Fruit fly (Drosophila melanogaster) whole organism, embryonic: ENCODE results near the gene CG31515.

Source experiments
- ATbp ChIP-seq: fragments of 200-800 bp; sonication (Bioruptor generic); optimal IDR thresholded peaks from 2 replicates; lab custom pipeline; 2017; ENCODE audit warnings: missing biosample characterization, mild to moderate bottlenecking, missing genetic modification characterization, missing genetic modification reagents
- Atf3 ChIP-seq: fragments of 200-800 bp; sonication (Bioruptor generic); optimal IDR thresholded peaks from 3 replicates; lab custom pipeline; 2016; ENCODE audit warnings: missing biosample characterization, missing genetic modification characterization
- CG12744 ChIP-seq: fragments of 200-800 bp; sonication (Bioruptor generic); optimal IDR thresholded peaks from 2 replicates; lab custom pipeline; 2016; ENCODE audit warnings: missing biosample characterization, missing genetic modification characterization
- CG13624 ChIP-seq: fragments of 200-800 bp; sonication (Bioruptor generic); optimal IDR thresholded peaks from 2 replicates; lab custom pipeline; 2016; ENCODE audit warnings: missing biosample characterization, missing genetic modification characterization
- CG17802 ChIP-seq: fragments of 200-800 bp; sonication (Bioruptor generic); optimal IDR thresholded peaks from 2 replicates; lab custom pipeline; 2018; ENCODE audit warnings: missing biosample characterization, mild to moderate bottlenecking, missing genetic modification characterization, moderate library complexity
- CG17829 ChIP-seq: fragments of 200-800 bp; optimal IDR thresholded peaks from 2 replicates; lab custom pipeline; 2019; ENCODE audit warnings: missing biosample characterization, mild to moderate bottlenecking, missing genetic modification characterization, moderate library complexity
- CG34224 ChIP-seq: fragments of 200-800 bp; sonication (Bioruptor generic); IDR thresholded peaks from 3 replicates; pipeline ENCODE4 v1.3.6; 2022; ENCODE audit warnings: missing biosample characterization, missing genetic modification characterization; ENCODE audit not compliant: partially characterized antibody
- CG34376 ChIP-seq: fragments of 200-800 bp; sonication (Bioruptor generic); optimal IDR thresholded peaks from 2 replicates; lab custom pipeline; 2018; ENCODE audit warnings: missing biosample characterization, mild to moderate bottlenecking, missing genetic modification characterization
- CG3847 ChIP-seq: fragments of 200-800 bp; sonication (Bioruptor generic); IDR thresholded peaks from 2 replicates; pipeline ENCODE4 v1.3.6; 2022; ENCODE audit warnings: missing biosample characterization, missing genetic modification characterization
- CG4820 ChIP-seq: fragments of 200-800 bp; sonication (Bioruptor generic); optimal IDR thresholded peaks from 3 replicates; lab custom pipeline; 2016; ENCODE audit warnings: missing biosample characterization, missing genetic modification characterization
- CG4854 ChIP-seq: fragments of 200-800 bp; sonication (Bioruptor generic); optimal IDR thresholded peaks from 2 replicates; lab custom pipeline; 2016; ENCODE audit warnings: missing biosample characterization, missing genetic modification characterization, inconsistent platforms
- CG5953 ChIP-seq: fragments of 200-800 bp; sonication (Bioruptor generic); IDR thresholded peaks from 2 replicates; pipeline ENCODE4 v1.3.6; 2022; ENCODE audit warnings: missing biosample characterization, missing genetic modification characterization
- CG6654 ChIP-seq: fragments of 200-800 bp; sonication (Bioruptor generic); optimal IDR thresholded peaks from 2 replicates; lab custom pipeline; 2017; ENCODE audit warnings: missing biosample characterization, mild to moderate bottlenecking, missing genetic modification characterization
- CG6765 ChIP-seq: fragments of 200-800 bp; sonication (Bioruptor generic); optimal IDR thresholded peaks from 3 replicates; lab custom pipeline; 2017; ENCODE audit warnings: missing biosample characterization, mild to moderate bottlenecking, missing genetic modification characterization
- CG6813 ChIP-seq: fragments of 200-800 bp; sonication (Bioruptor generic); optimal IDR thresholded peaks from 2 replicates; lab custom pipeline; 2017; ENCODE audit warnings: missing biosample characterization, missing genetic modification characterization, mild to moderate bottlenecking, moderate library complexity, missing genetic modification reagents
- CG7372 ChIP-seq: fragments of 200-800 bp; sonication (Bioruptor generic); IDR thresholded peaks from 2 replicates; pipeline ENCODE4 v1.3.6; 2022; ENCODE audit warnings: missing biosample characterization, missing genetic modification characterization
- CG7839 ChIP-seq: fragments of 200-800 bp; sonication (Bioruptor generic); optimal IDR thresholded peaks from 3 replicates; lab custom pipeline; 2018; ENCODE audit warnings: missing biosample characterization, mild to moderate bottlenecking, missing genetic modification characterization, moderate library complexity
- CG7987 ChIP-seq: fragments of 200-800 bp; sonication (Bioruptor generic); optimal IDR thresholded peaks from 2 replicates; lab custom pipeline; 2018; ENCODE audit warnings: missing biosample characterization, mild to moderate bottlenecking, missing genetic modification characterization, moderate library complexity
- CG8388 ChIP-seq: fragments of 200-800 bp; sonication (Bioruptor generic); optimal IDR thresholded peaks from 2 replicates; lab custom pipeline; 2019; ENCODE audit warnings: missing biosample characterization, mild to moderate bottlenecking, missing genetic modification characterization, moderate library complexity
- CG9727 ChIP-seq: fragments of 200-800 bp; sonication (Bioruptor generic); optimal IDR thresholded peaks from 3 replicates; lab custom pipeline; 2017; ENCODE audit warnings: missing biosample characterization, mild to moderate bottlenecking, missing genetic modification characterization
- CTCF ChIP-seq: fragments of 200-800 bp; sonication (Bioruptor generic); optimal IDR thresholded peaks from 2 replicates; lab custom pipeline; 2017; ENCODE audit warnings: missing biosample characterization, mild to moderate bottlenecking, missing genetic modification characterization, moderate library complexity
- CoRest ChIP-seq: fragments of 200-800 bp; sonication (Bioruptor generic); optimal IDR thresholded peaks from 3 replicates; lab custom pipeline; 2018; ENCODE audit warnings: missing biosample characterization, mild to moderate bottlenecking, missing genetic modification characterization, moderate library complexity
- D19B ChIP-seq: fragments of 200-800 bp; sonication (Bioruptor generic); optimal IDR thresholded peaks from 2 replicates; lab custom pipeline; 2017; ENCODE audit warnings: missing biosample characterization, mild to moderate bottlenecking, missing genetic modification characterization
- Dip3 ChIP-seq: fragments of 200-800 bp; sonication (Bioruptor generic); optimal IDR thresholded peaks from 3 replicates; lab custom pipeline; 2016; ENCODE audit warnings: missing biosample characterization, missing genetic modification characterization
- Gug ChIP-seq: fragments of 200-800 bp; sonication (Bioruptor generic); IDR thresholded peaks from 4 replicates; pipeline ENCODE4 v1.3.6; 2022; ENCODE audit warnings: missing biosample characterization, missing genetic modification characterization
- HHEX ChIP-seq: fragments of 200-800 bp; sonication (Bioruptor generic); optimal IDR thresholded peaks from 3 replicates; lab custom pipeline; 2017; ENCODE audit warnings: missing biosample characterization, mild to moderate bottlenecking, missing genetic modification characterization, missing genetic modification reagents
- Hr78 ChIP-seq, 2 experiments: fragments of 200-800 bp in 1 of 2; fragments of >200 bp in 1 of 2; sonication (Bioruptor generic) in 1 of 2; optimal IDR thresholded peaks; 2 replicates each; lab custom pipeline; 2017 to 2019; ENCODE audit warnings: missing biosample characterization in 2 of 2, missing genetic modification characterization in 2 of 2, mild to moderate bottlenecking in 1 of 2, moderate library complexity in 1 of 2
- MTF-1 ChIP-seq: fragments of 200-800 bp; sonication (Bioruptor generic); optimal IDR thresholded peaks from 2 replicates; lab custom pipeline; 2018; ENCODE audit warnings: missing biosample characterization, mild to moderate bottlenecking, missing genetic modification characterization, borderline replicate concordance
- Scr ChIP-seq: fragments of 200-800 bp; sonication (Bioruptor generic); IDR thresholded peaks from 2 replicates; pipeline ENCODE4 v1.3.6; 2022; ENCODE audit warnings: missing biosample characterization, missing genetic modification characterization; ENCODE audit not compliant: partially characterized antibody
- Six4 ChIP-seq: fragments of 200-800 bp; sonication (Bioruptor generic); optimal IDR thresholded peaks from 2 replicates; lab custom pipeline; 2016; ENCODE audit warnings: missing biosample characterization, missing genetic modification characterization
- aop ChIP-seq: fragments of 200-800 bp; sonication (Bioruptor generic); IDR thresholded peaks from 2 replicates; pipeline ENCODE4 v1.3.6; 2022; ENCODE audit warnings: missing biosample characterization, missing genetic modification characterization
- dpn ChIP-seq, 2 experiments: fragments of 200-800 bp; sonication (Bioruptor generic); optimal IDR thresholded peaks; 3 replicates each; lab custom pipeline; 2016; ENCODE audit warnings: missing biosample characterization in 2 of 2, missing genetic modification characterization in 2 of 2
- en ChIP-seq: fragments of 200-800 bp; sonication (Bioruptor generic); optimal IDR thresholded peaks from 2 replicates; lab custom pipeline; 2016; ENCODE audit warnings: missing biosample characterization, missing genetic modification characterization
- exex ChIP-seq: fragments of 200-800 bp; sonication (Bioruptor generic); optimal IDR thresholded peaks from 4 replicates; lab custom pipeline; 2018; ENCODE audit warnings: missing biosample characterization, mild to moderate bottlenecking, missing genetic modification characterization, moderate library complexity
- fu2 ChIP-seq: fragments of 200-800 bp; sonication (Bioruptor generic); optimal IDR thresholded peaks from 2 replicates; lab custom pipeline; 2016; ENCODE audit warnings: missing biosample characterization, missing genetic modification characterization
- gfzf ChIP-seq: fragments of 200-800 bp; sonication (Bioruptor generic); optimal IDR thresholded peaks from 2 replicates; lab custom pipeline; 2016; ENCODE audit warnings: missing biosample characterization, mild to moderate bottlenecking, missing genetic modification characterization, moderate library complexity
- grau ChIP-seq: fragments of 200-800 bp; optimal IDR thresholded peaks from 3 replicates; lab custom pipeline; 2019; ENCODE audit warnings: missing biosample characterization, mild to moderate bottlenecking, missing genetic modification characterization, moderate library complexity
- inv ChIP-seq: fragments of 200-800 bp; sonication (Bioruptor generic); IDR thresholded peaks from 2 replicates; pipeline ENCODE4 v1.3.6; 2022; ENCODE audit warnings: missing biosample characterization, missing genetic modification characterization; ENCODE audit not compliant: partially characterized antibody
- jumu ChIP-seq: fragments of 200-800 bp; sonication (Bioruptor generic); optimal IDR thresholded peaks from 3 replicates; lab custom pipeline; 2016; ENCODE audit warnings: missing biosample characterization, missing genetic modification characterization
- luna ChIP-seq: fragments of 200-800 bp; sonication (Bioruptor generic); optimal IDR thresholded peaks from 2 replicates; lab custom pipeline; 2016; ENCODE audit warnings: missing biosample characterization, missing genetic modification characterization
- mirr ChIP-seq: fragments of 200-800 bp; sonication (Bioruptor generic); optimal IDR thresholded peaks from 3 replicates; lab custom pipeline; 2018; ENCODE audit warnings: missing biosample characterization, mild to moderate bottlenecking, missing genetic modification characterization
- odd ChIP-seq: fragments of 200-800 bp; sonication (Bioruptor generic); optimal IDR thresholded peaks from 2 replicates; lab custom pipeline; 2017; ENCODE audit warnings: missing biosample characterization, mild to moderate bottlenecking, missing genetic modification characterization
- pros ChIP-seq: fragments of 200-800 bp; sonication (Bioruptor generic); optimal IDR thresholded peaks from 3 replicates; lab custom pipeline; 2019; ENCODE audit warnings: missing biosample characterization, mild to moderate bottlenecking, missing genetic modification characterization, moderate library complexity
- salm ChIP-seq: fragments of 200-800 bp; sonication (Bioruptor generic); optimal IDR thresholded peaks from 2 replicates; lab custom pipeline; 2018; ENCODE audit warnings: missing biosample characterization, mild to moderate bottlenecking, missing genetic modification characterization
- sens ChIP-seq: fragments of 200-800 bp; sonication (Bioruptor generic); peaks from one replicate; lab custom pipeline; 2016; ENCODE audit warnings: missing biosample characterization, missing genetic modification characterization
- seq ChIP-seq: fragments of 200-800 bp; sonication (Bioruptor generic); IDR thresholded peaks from 2 replicates; pipeline ENCODE4 v1.3.6; 2022; ENCODE audit warnings: missing biosample characterization, missing genetic modification characterization
- slp2 ChIP-seq: fragments of 200-800 bp; sonication (Bioruptor generic); optimal IDR thresholded peaks from 2 replicates; lab custom pipeline; 2016; ENCODE audit warnings: missing biosample characterization, missing genetic modification characterization
- unc-4 ChIP-seq: fragments of 200-800 bp; sonication (Bioruptor generic); IDR thresholded peaks from 2 replicates; pipeline ENCODE4 v1.3.6; 2022; ENCODE audit warnings: missing biosample characterization, missing genetic modification characterization; ENCODE audit not compliant: partially characterized antibody
- vfl ChIP-seq: fragments of 200-800 bp; sonication (Bioruptor generic); optimal IDR thresholded peaks from 2 replicates; lab custom pipeline; 2016; ENCODE audit warnings: missing biosample characterization, missing genetic modification characterization

The CG31515 gene

dm6 chr3R:23358565-23359138, 30.0 kb downstream of the CG31515 start, which contains the start of gene RpS3 (continued):
- peak; percentile 71 for TF ChIP-seq gfzf
- peak; percentile 21 for TF ChIP-seq CG17829
- no peak for TF ChIP-seq Six4 (GFP tag; lab: Kevin White, UChicago)
- TF ChIP-seq CG9727 (GFP tag; lab: Kevin White, UChicago) = peak; percentile 32
- TF ChIP-seq CG7839 (tag; lab: Kevin White, UChicago) = peak; percentile 14
- no peak for TF ChIP-seq inv (GFP tag; lab: Robert Waterston, UW)
- TF ChIP-seq grau (tag; lab: Kevin White, UChicago) = peak; percentile 28
- TF ChIP-seq CTCF (GFP tag; lab: Kevin White, UChicago) = peak; percentile 73
- peak; percentile 81 for TF ChIP-seq sens
- peak; percentile 58 for TF ChIP-seq CG34376 (GFP tag; lab: Kevin White, UChicago)

dm6 chr3R:23356920-23357386, 31.7 kb downstream of the CG31515 start:
- no peak for TF ChIP-seq vfl (GFP tag; lab: Kevin White, UChicago)
- no peak for TF ChIP-seq CG12744 (GFP tag; lab: Kevin White, UChicago)
- peak; percentile 76 for TF ChIP-seq ATbp (GFP tag; lab: Kevin White, UChicago)
- no peak for TF ChIP-seq aop (GFP tag; lab: Robert Waterston, UW)
- TF ChIP-seq Hr78 (GFP tag; optimal IDR thresholded peaks at IDR 0.05; lab: Kevin White, UChicago) = peak in 1 of 2 experiments; percentile 63
- TF ChIP-seq CG4820 (GFP tag; lab: Kevin White, UChicago) = peak; percentile 51
- no peak; the same call in 1 of the 2 replicates for TF ChIP-seq CG5953 (GFP tag; lab: Robert Waterston, UW)
- no peak for TF ChIP-seq Scr (GFP tag; lab: Robert Waterston, UW)
- TF ChIP-seq unc-4 (GFP tag; lab: Robert Waterston, UW) = no peak
- no peak for TF ChIP-seq en (GFP tag; lab: Kevin White, UChicago)
- TF ChIP-seq exex (tag; lab: Kevin White, UChicago) = peak; percentile 2
- peak; percentile 78 for TF ChIP-seq seq (GFP tag; lab: Robert Waterston, UW)
- peak; percentile 67 for TF ChIP-seq CG6813
- TF ChIP-seq CG17802 (tag; lab: Kevin White, UChicago) = peak; percentile 4
- no peak for TF ChIP-seq Atf3 (GFP tag; lab: Kevin White, UChicago)
- TF ChIP-seq jumu (GFP tag; lab: Kevin White, UChicago) = no peak
- TF ChIP-seq odd (GFP tag; lab: Kevin White, UChicago) = peak; percentile 87
- TF ChIP-seq fu2 (GFP tag; lab: Kevin White, UChicago) = no peak
- peak; percentile 11 to 88 for TF ChIP-seq dpn (GFP tag; optimal IDR thresholded peaks at IDR 0.05; lab: Kevin White, UChicago)
- no peak for TF ChIP-seq Gug
- no peak for TF ChIP-seq luna (GFP tag; lab: Kevin White, UChicago)
- no peak for TF ChIP-seq CG4854 (GFP tag; lab: Kevin White, UChicago)
- peak; percentile 27 for TF ChIP-seq CG6765 (GFP tag; lab: Kevin White, UChicago)
- TF ChIP-seq CG13624 (GFP tag; lab: Kevin White, UChicago) = peak; percentile 28
- peak; percentile 97 for TF ChIP-seq D19B
- no peak for TF ChIP-seq CG7987 (GFP tag; lab: Kevin White, UChicago)
- TF ChIP-seq salm (tag; lab: Kevin White, UChicago) = peak; percentile 76
- no peak for TF ChIP-seq slp2 (GFP tag; lab: Kevin White, UChicago)
- peak; percentile 49 for TF ChIP-seq CG6654 (GFP tag; lab: Kevin White, UChicago)
- TF ChIP-seq MTF-1 (GFP tag; lab: Kevin White, UChicago) = peak; percentile 31
- no peak for TF ChIP-seq CG34224 (GFP tag; lab: Robert Waterston, UW)
- TF ChIP-seq Dip3 = no peak
- peak; percentile 67 for TF ChIP-seq CG3847
- peak; percentile 83 for TF ChIP-seq CG8388
- TF ChIP-seq CG7372 (GFP tag; lab: Robert Waterston, UW) = peak; percentile 62; the same call in 1 of the 2 replicates
- TF ChIP-seq mirr (GFP tag; lab: Kevin White, UChicago) = no peak
- TF ChIP-seq HHEX = peak; percentile 71
- peak; percentile 97 for TF ChIP-seq CoRest (tag; lab: Kevin White, UChicago)
- TF ChIP-seq pros (GFP tag; lab: Kevin White, UChicago) = no peak
